Worm (Caenorhabditis elegans) whole organism, late embryonic: ENCODE measurements around the gene pho-9.

Experiments
- ama-1 ChIP-seq: fragments of 150-350 bp; optimal IDR thresholded peaks from 2 replicates; lab custom pipeline; 2014
- ceh-14 ChIP-seq: sonication (generic microtip); optimal IDR thresholded peaks from 2 replicates; lab custom pipeline; 2016; ENCODE audit warnings: missing genotype, missing genetic modification characterization, missing compliant biosample characterization
- elt-2 ChIP-seq: sonication (generic microtip); optimal IDR thresholded peaks from 2 replicates; lab custom pipeline; 2016; ENCODE audit warnings: missing genetic modification reagents, missing genetic modification characterization, missing compliant biosample characterization
- fkh-10 ChIP-seq: fragments of 150-350 bp; optimal IDR thresholded peaks from 2 replicates; lab custom pipeline; 2014; ENCODE audit warnings: missing biosample characterization, missing genetic modification reagents, missing genetic modification characterization
- mec-3 ChIP-seq: sonication (generic microtip); optimal IDR thresholded peaks from 2 replicates; lab custom pipeline; 2016; ENCODE audit warnings: borderline replicate concordance, missing genetic modification characterization, missing compliant biosample characterization
- nhr-11 ChIP-seq: fragments of 150-350 bp; optimal IDR thresholded peaks from 2 replicates; lab custom pipeline; 2014; ENCODE audit warnings: missing biosample characterization, missing genetic modification characterization
- pqm-1 ChIP-seq: sonication (generic microtip); optimal IDR thresholded peaks from 2 replicates; lab custom pipeline; 2016; ENCODE audit warnings: missing genetic modification characterization, missing compliant biosample characterization
- ref-2 ChIP-seq: sonication (generic microtip); optimal IDR thresholded peaks from 2 replicates; lab custom pipeline; 2016; ENCODE audit warnings: missing genetic modification characterization, missing compliant biosample characterization
- tbx-2 ChIP-seq: sonication (generic microtip); optimal IDR thresholded peaks from 2 replicates; lab custom pipeline; 2016; ENCODE audit warnings: missing genetic modification characterization, missing compliant biosample characterization
- tbx-7 ChIP-seq: sonication (generic microtip); optimal IDR thresholded peaks from 2 replicates; lab custom pipeline; 2016; ENCODE audit warnings: missing genotype, missing genetic modification characterization, missing compliant biosample characterization
- ttx-3 ChIP-seq: sonication (generic microtip); optimal IDR thresholded peaks from 2 replicates; lab custom pipeline; 2016; ENCODE audit warnings: missing genetic modification reagents, missing genetic modification characterization, missing compliant biosample characterization
- unc-86 ChIP-seq: sonication (generic microtip); optimal IDR thresholded peaks from 2 replicates; lab custom pipeline; 2016; ENCODE audit warnings: missing genetic modification characterization, missing compliant biosample characterization

- TF ChIP-seq elt-2 (tag; lab: Kevin White, UChicago), result no peak
- TF ChIP-seq ama-1 (lab: Kevin White, UChicago), result no peak
- no peak for TF ChIP-seq pqm-1 (tag; lab: Kevin White, UChicago)
- TF ChIP-seq ref-2 (tag; lab: Kevin White, UChicago), result no peak
- no peak for TF ChIP-seq tbx-7 (tag; lab: Kevin White, UChicago)
- no peak for TF ChIP-seq unc-86 (tag; lab: Kevin White, UChicago)
- TF ChIP-seq nhr-11 (tag; lab: Kevin White, UChicago), result no peak
- TF ChIP-seq ttx-3 (tag; lab: Kevin White, UChicago), result no peak
- no peak for TF ChIP-seq fkh-10 (GFP tag; lab: Kevin White, UChicago)
- no peak for TF ChIP-seq ceh-14 (tag; lab: Kevin White, UChicago)
- no peak for TF ChIP-seq mec-3 (tag; lab: Kevin White, UChicago)
- TF ChIP-seq tbx-2 (tag; lab: Kevin White, UChicago), result no peak
These were observed 35.1 kb downstream of the pho-9 start, which contains the start of gene cosa-1 for ce11 chrIII:2725221-2726203.
